Worm (Caenorhabditis elegans): ENCODE results near the gene R02F11.2.
"Not testable (repeated sequence)": the region's sequence is repeated elsewhere in the genome, so short reads cannot be mapped to it uniquely, and the experiment has no call there.

- TF ChIP-seq W03F9.2, him-1, dao-5 (tag; optimal IDR thresholded peaks at IDR 0.05): not testable (repeated sequence)
Measured at ce11 chrV:4760674-4761073, 33.7 kb upstream of the R02F11.2 start, which contains the start of gene bgnt-1.4.

All from whole organism, L4/young adult.